Worm (Caenorhabditis elegans): Measurements from ENCODE around the gene F35F11.2.
A peak's percentile ranks its signal among the peaks of the same experiment; 100 is the strongest.

The F35F11.2 gene

ce11 chrIV:4049398-4049998 is 9.4 kb downstream of the F35F11.2 start, which contains the start of gene pcn-1 (continued):
- TF ChIP-seq C08G9.2 (tag; optimal IDR thresholded peaks at IDR 0.05) (peak; percentile 7), syd-9 (tag; optimal IDR thresholded peaks at IDR 0.05) (no peak), sox-2 (GFP tag; IDR thresholded peaks at IDR 0.05) (no peak), dve-1 (tag; optimal IDR thresholded peaks at IDR 0.05) (peak; percentile 28), pha-4 (tag; optimal IDR thresholded peaks at IDR 0.05) (no peak), nhr-11 (tag; optimal IDR thresholded peaks at IDR 0.05) (no peak), npax-4 (tag; optimal IDR thresholded peaks at IDR 0.05) (no peak), C38D4.7 (GFP tag; optimal IDR thresholded peaks at IDR 0.05) (no peak), pqm-1 (tag; optimal IDR thresholded peaks at IDR 0.05) (no peak), ttx-3 (tag; optimal IDR thresholded peaks at IDR 0.05) (peak; percentile 21), K09A11.1 (tag; optimal IDR thresholded peaks at IDR 0.05; ENCODE audit: insufficient read depth) (peak; percentile 31), pat-9 (tag; optimal IDR thresholded peaks at IDR 0.05) (no peak), hlh-8 (tag; optimal IDR thresholded peaks at IDR 0.05) (no peak), hlh-6 (tag; optimal IDR thresholded peaks at IDR 0.05) (no peak), hlh-13 (GFP tag; optimal IDR thresholded peaks at IDR 0.05) (no peak), ceh-2 (tag; optimal IDR thresholded peaks at IDR 0.05) (no peak), pha-2 (tag; optimal IDR thresholded peaks at IDR 0.05) (peak; percentile 53), madf-2 (tag; optimal IDR thresholded peaks at IDR 0.05) (peak; percentile 71), rnt-1 (tag; optimal IDR thresholded peaks at IDR 0.05) (no peak), ama-1 (optimal IDR thresholded peaks at IDR 0.05) (no peak), hlh-15 (tag; optimal IDR thresholded peaks at IDR 0.05) (no peak), zip-5 (tag; optimal IDR thresholded peaks at IDR 0.05) (no peak), Y22D7AL.16 (tag; optimal IDR thresholded peaks at IDR 0.05) (no peak), nhr-232 (tag; optimal IDR thresholded peaks at IDR 0.05) (no peak), pros-1 (tag; optimal IDR thresholded peaks at IDR 0.05) (peak; percentile 40), pax-1 (tag; optimal IDR thresholded peaks at IDR 0.05) (no peak), ceh-18 (tag; optimal IDR thresholded peaks at IDR 0.05) (peak; percentile 51)

ce11 chrIV:4051539-4051938 is 11.5 kb downstream of the F35F11.2 start, which contains the start of gene wrt-5:
Gene wrt-5 (minus strand): TSS chrIV:4051639.
- TF ChIP-seq pqm-1 (tag; optimal IDR thresholded peaks at IDR 0.05): no peak
- TF ChIP-seq unc-55 (GFP tag; optimal IDR thresholded peaks at IDR 0.05): no peak
- no peak for TF ChIP-seq npax-4 (tag; optimal IDR thresholded peaks at IDR 0.05)
- TF ChIP-seq ceh-48 (tag; optimal IDR thresholded peaks at IDR 0.05): no peak
- no peak for TF ChIP-seq gmeb-2 (tag; optimal IDR thresholded peaks at IDR 0.05)
- TF ChIP-seq C08G9.2 (tag; optimal IDR thresholded peaks at IDR 0.05): no peak

- no peak for TF ChIP-seq hlh-15 (tag; optimal IDR thresholded peaks at IDR 0.05)
- TF ChIP-seq npax-4 (tag; optimal IDR thresholded peaks at IDR 0.05): no peak
- no peak for TF ChIP-seq unc-3 (GFP tag; conservative IDR thresholded peaks at IDR 0.05)
- no peak for TF ChIP-seq unc-3 (tag; optimal IDR thresholded peaks at IDR 0.05)
- no peak for TF ChIP-seq ceh-9 (tag; optimal IDR thresholded peaks at IDR 0.05)
- TF ChIP-seq odd-2 (tag; optimal IDR thresholded peaks at IDR 0.05): no peak
- peak; percentile 75 for TF ChIP-seq unc-42 (tag; optimal IDR thresholded peaks at IDR 0.05)
These were observed 12.2 kb downstream of the F35F11.2 start for ce11 chrIV:4052274-4052673.

ce11 chrIV:4053405-4053804 is 13.3 kb downstream of the F35F11.2 start:
- TF ChIP-seq gmeb-2 (tag; optimal IDR thresholded peaks at IDR 0.05) (no peak), tbx-7 (tag; optimal IDR thresholded peaks at IDR 0.05) (no peak)

- no peak for TF ChIP-seq ceh-48 (tag; optimal IDR thresholded peaks at IDR 0.05)
- TF ChIP-seq rnt-1 (tag; optimal IDR thresholded peaks at IDR 0.05): peak; percentile 0
- TF ChIP-seq sox-2 (GFP tag; IDR thresholded peaks at IDR 0.05): no peak
- no peak for TF ChIP-seq hlh-13 (GFP tag; optimal IDR thresholded peaks at IDR 0.05)
- peak; percentile 64 for TF ChIP-seq unc-55 (GFP tag; optimal IDR thresholded peaks at IDR 0.05)
These were observed 15.2 kb downstream of the F35F11.2 start for ce11 chrIV:4055297-4055696.

Data from whole organism, late embryonic.